Worm (Caenorhabditis elegans): ENCODE data around the gene C34C12.1.
A peak's percentile ranks its signal among the peaks of the same experiment; 100 is the strongest.

Gene C34C12.1

ce11 chrIII:3498957-3499356 is 44.8 kb downstream of the C34C12.1 start, which contains the start of gene M01F1.9:
TSS of gene M01F1.9 (minus strand) at chrIII:3499057.
- no peak for TF ChIP-seq ceh-36 (tag; optimal IDR thresholded peaks at IDR 0.05)
- no peak for TF ChIP-seq hmg-4 (GFP tag; optimal IDR thresholded peaks at IDR 0.05)
- no peak for TF ChIP-seq B0310.2 (tag; optimal IDR thresholded peaks at IDR 0.05)
- TF ChIP-seq ceh-13 (GFP tag; optimal IDR thresholded peaks at IDR 0.05), result no peak
- TF ChIP-seq tbx-37 (GFP tag; conservative IDR thresholded peaks at IDR 0.05), result no peak
- no peak for TF ChIP-seq sea-1 (GFP tag; conservative IDR thresholded peaks at IDR 0.05)
- no peak for TF ChIP-seq flt-1 (GFP tag; IDR thresholded peaks at IDR 0.05)
- TF ChIP-seq tbx-11 (GFP tag; IDR thresholded peaks at IDR 0.05), result no peak
- no peak for TF ChIP-seq ets-7 (tag; optimal IDR thresholded peaks at IDR 0.05)
- TF ChIP-seq aly-1 (tag; optimal IDR thresholded peaks at IDR 0.05), result no peak

ce11 chrIII:3499850-3500249 is 45.7 kb downstream of the C34C12.1 start:
- TF ChIP-seq sea-1 (GFP tag; conservative IDR thresholded peaks at IDR 0.05), result peak; percentile 94
- peak; percentile 97 for TF ChIP-seq hmg-4 (GFP tag; optimal IDR thresholded peaks at IDR 0.05)
- TF ChIP-seq ceh-36 (tag; optimal IDR thresholded peaks at IDR 0.05), result peak; percentile 87
- TF ChIP-seq tbx-11 (GFP tag; IDR thresholded peaks at IDR 0.05), result peak; percentile 93
- peak; percentile 80 for TF ChIP-seq hmbx-1 (tag; optimal IDR thresholded peaks at IDR 0.05)
- TF ChIP-seq tra-4 (tag; optimal IDR thresholded peaks at IDR 0.05), result peak; percentile 97
- TF ChIP-seq ceh-13 (GFP tag; optimal IDR thresholded peaks at IDR 0.05), result peak; percentile 96
- peak; percentile 88 for TF ChIP-seq F13C5.2 (tag; optimal IDR thresholded peaks at IDR 0.05)
- TF ChIP-seq hnd-1 (tag; optimal IDR thresholded peaks at IDR 0.05), result peak; percentile 94
- TF ChIP-seq ama-1 (optimal IDR thresholded peaks at IDR 0.05), result no peak
- peak; percentile 93 for TF ChIP-seq tbx-37 (GFP tag; conservative IDR thresholded peaks at IDR 0.05)
- peak; percentile 97 for TF ChIP-seq pes-1 (GFP tag; IDR thresholded peaks at IDR 0.05)
- peak; percentile 98 for TF ChIP-seq aly-1 (tag; optimal IDR thresholded peaks at IDR 0.05)
- TF ChIP-seq B0310.2 (tag; optimal IDR thresholded peaks at IDR 0.05), result peak; percentile 97
- TF ChIP-seq ets-7 (tag; optimal IDR thresholded peaks at IDR 0.05), result peak; percentile 99
- TF ChIP-seq scrt-1 (GFP tag; IDR thresholded peaks at IDR 0.05), result peak; percentile 81
- peak; percentile 78 for TF ChIP-seq flt-1 (GFP tag; IDR thresholded peaks at IDR 0.05)

- TF ChIP-seq ceh-13 (GFP tag; optimal IDR thresholded peaks at IDR 0.05) (no peak), ama-1 (optimal IDR thresholded peaks at IDR 0.05) (peak; percentile 53), aly-1 (tag; optimal IDR thresholded peaks at IDR 0.05) (no peak), ets-7 (tag; optimal IDR thresholded peaks at IDR 0.05) (no peak)
These were observed 48.2 kb downstream of the C34C12.1 start, which contains the start of gene M01F1.8 for ce11 chrIII:3502215-3502838. TSS of gene M01F1.8 (minus strand) at chrIII:3502549.

- TF ChIP-seq tra-4 (tag; optimal IDR thresholded peaks at IDR 0.05) (no peak), pes-1 (GFP tag; IDR thresholded peaks at IDR 0.05) (no peak), ets-7 (tag; optimal IDR thresholded peaks at IDR 0.05) (no peak), hnd-1 (tag; optimal IDR thresholded peaks at IDR 0.05) (no peak), ceh-36 (tag; optimal IDR thresholded peaks at IDR 0.05) (no peak)
These were observed 49.1 kb downstream of the C34C12.1 start, which contains the start of gene rpl-16 for ce11 chrIII:3503286-3503685. TSS of gene rpl-16 (minus strand) at chrIII:3503604.

ce11 chrIII:3504239-3504638 is 50.1 kb downstream of the C34C12.1 start:
- TF ChIP-seq hmg-4 (GFP tag; optimal IDR thresholded peaks at IDR 0.05), result no peak
- TF ChIP-seq tbx-11 (GFP tag; IDR thresholded peaks at IDR 0.05), result no peak
- no peak for TF ChIP-seq ama-1 (optimal IDR thresholded peaks at IDR 0.05)
- no peak for TF ChIP-seq hnd-1 (tag; optimal IDR thresholded peaks at IDR 0.05)
- no peak for TF ChIP-seq F13C5.2 (tag; optimal IDR thresholded peaks at IDR 0.05)
- TF ChIP-seq tbx-37 (GFP tag; conservative IDR thresholded peaks at IDR 0.05), result no peak
- TF ChIP-seq ceh-36 (tag; optimal IDR thresholded peaks at IDR 0.05), result no peak
- no peak for TF ChIP-seq B0310.2 (tag; optimal IDR thresholded peaks at IDR 0.05)

- TF ChIP-seq aly-1 (tag; optimal IDR thresholded peaks at IDR 0.05) (peak; percentile 35), B0310.2 (tag; optimal IDR thresholded peaks at IDR 0.05) (no peak), tra-4 (tag; optimal IDR thresholded peaks at IDR 0.05) (no peak), F13C5.2 (tag; optimal IDR thresholded peaks at IDR 0.05) (peak; percentile 85), ama-1 (optimal IDR thresholded peaks at IDR 0.05) (no peak), ceh-13 (GFP tag; optimal IDR thresholded peaks at IDR 0.05) (no peak), scrt-1 (GFP tag; IDR thresholded peaks at IDR 0.05) (no peak), pes-1 (GFP tag; IDR thresholded peaks at IDR 0.05) (0 out of 2 replicates have a peak, but pooled peaks have one; percentile 50), hnd-1 (tag; optimal IDR thresholded peaks at IDR 0.05) (no peak), tbx-37 (GFP tag; conservative IDR thresholded peaks at IDR 0.05) (no peak), tbx-11 (GFP tag; IDR thresholded peaks at IDR 0.05) (no peak), sea-1 (GFP tag; conservative IDR thresholded peaks at IDR 0.05) (no peak), hmg-4 (GFP tag; optimal IDR thresholded peaks at IDR 0.05) (peak; percentile 15), ets-7 (tag; optimal IDR thresholded peaks at IDR 0.05) (no peak), hmbx-1 (tag; optimal IDR thresholded peaks at IDR 0.05) (no peak), ceh-36 (tag; optimal IDR thresholded peaks at IDR 0.05) (no peak), flt-1 (GFP tag; IDR thresholded peaks at IDR 0.05) (no peak)
These were observed 51.0 kb downstream of the C34C12.1 start, which contains the start of gene lias-1 for ce11 chrIII:3505051-3505548. TSS of gene lias-1 (minus strand) at chrIII:3505101.

All from whole organism, early embryonic.